Fruit fly (Drosophila melanogaster) whole organism, embryonic: ENCODE results near the gene AMPdeam.

Source experiments
- Antp ChIP-seq: fragments of 200-800 bp; sonication (Bioruptor generic); optimal IDR thresholded peaks from 3 replicates; lab custom pipeline; 2016; ENCODE audit warnings: missing biosample characterization, missing genetic modification characterization
- Bdp1 ChIP-seq: fragments of 200-800 bp; sonication (Bioruptor generic); optimal IDR thresholded peaks from 3 replicates; lab custom pipeline; 2016; ENCODE audit warnings: missing biosample characterization, missing genetic modification characterization
- CG1024 ChIP-seq: fragments of 200-800 bp; sonication (Bioruptor generic); IDR thresholded peaks from 2 replicates; pipeline ENCODE4 v1.3.6; 2022; ENCODE audit warnings: missing biosample characterization, missing genetic modification characterization
- CG10366 ChIP-seq: fragments of 200-800 bp; sonication (Bioruptor generic); IDR thresholded peaks from 2 replicates; pipeline ENCODE4 v1.3.6; 2022; ENCODE audit warnings: missing biosample characterization, missing genetic modification characterization
- CG10979 ChIP-seq: fragments of 200-800 bp; sonication (Bioruptor generic); optimal IDR thresholded peaks from 2 replicates; lab custom pipeline; 2018; ENCODE audit warnings: missing biosample characterization, mild to moderate bottlenecking, missing genetic modification characterization, moderate library complexity
- CG11695 ChIP-seq: fragments of 200-800 bp; sonication (Bioruptor generic); IDR thresholded peaks from 3 replicates; pipeline ENCODE4 v1.3.6; 2022; ENCODE audit warnings: missing biosample characterization, missing genetic modification characterization
- CG12659 ChIP-seq: fragments of 200-800 bp; sonication (Bioruptor generic); optimal IDR thresholded peaks from 3 replicates; lab custom pipeline; 2017; ENCODE audit warnings: mild to moderate bottlenecking, missing biosample characterization, missing genetic modification reagents, missing genetic modification characterization
- CG16863 ChIP-seq: fragments of 200-800 bp; sonication (Bioruptor generic); optimal IDR thresholded peaks from 3 replicates; lab custom pipeline; 2016; ENCODE audit warnings: missing biosample characterization, missing genetic modification characterization
- CG17359 ChIP-seq: fragments of 200-800 bp; sonication (Bioruptor generic); optimal IDR thresholded peaks from 3 replicates; lab custom pipeline; 2018; ENCODE audit warnings: missing biosample characterization, mild to moderate bottlenecking, missing genetic modification characterization, moderate library complexity
- CG17829 ChIP-seq: fragments of 200-800 bp; optimal IDR thresholded peaks from 2 replicates; lab custom pipeline; 2019; ENCODE audit warnings: missing biosample characterization, mild to moderate bottlenecking, missing genetic modification characterization, moderate library complexity
- CG18262 ChIP-seq: fragments of 200-800 bp; optimal IDR thresholded peaks from 3 replicates; lab custom pipeline; 2019; ENCODE audit warnings: missing biosample characterization, mild to moderate bottlenecking, missing genetic modification characterization, moderate library complexity
- CG18599 ChIP-seq: fragments of 200-800 bp; sonication (Bioruptor generic); optimal IDR thresholded peaks from 3 replicates; lab custom pipeline; 2017; ENCODE audit warnings: missing biosample characterization, missing genetic modification characterization, mild to moderate bottlenecking, moderate library complexity, missing genetic modification reagents
- CG4617 ChIP-seq: fragments of 200-800 bp; sonication (Bioruptor generic); optimal IDR thresholded peaks from 3 replicates; lab custom pipeline; 2016; ENCODE audit warnings: missing biosample characterization, missing genetic modification characterization, borderline replicate concordance
- CG4707 ChIP-seq: fragments of 200-800 bp; sonication (Bioruptor generic); optimal IDR thresholded peaks from 2 replicates; lab custom pipeline; 2018; ENCODE audit warnings: missing biosample characterization, mild to moderate bottlenecking, missing genetic modification characterization, moderate library complexity
- CG6689 ChIP-seq: fragments of 200-800 bp; sonication (Bioruptor generic); IDR thresholded peaks from 2 replicates; pipeline ENCODE4 v1.3.6; 2022; ENCODE audit warnings: missing biosample characterization, missing genetic modification characterization
- CG7839 ChIP-seq: fragments of 200-800 bp; sonication (Bioruptor generic); optimal IDR thresholded peaks from 3 replicates; lab custom pipeline; 2018; ENCODE audit warnings: missing biosample characterization, mild to moderate bottlenecking, missing genetic modification characterization, moderate library complexity
- CG7928 ChIP-seq: fragments of 200-800 bp; sonication (Bioruptor generic); optimal IDR thresholded peaks from 2 replicates; lab custom pipeline; 2017; ENCODE audit warnings: missing biosample characterization, mild to moderate bottlenecking, missing genetic modification characterization
- CG8089 ChIP-seq: fragments of 200-800 bp; sonication (Bioruptor generic); optimal IDR thresholded peaks from 3 replicates; lab custom pipeline; 2016; ENCODE audit warnings: missing biosample characterization, missing genetic modification characterization
- Camta ChIP-seq: fragments of 200-800 bp; sonication (Bioruptor generic); optimal IDR thresholded peaks from 2 replicates; lab custom pipeline; 2016; ENCODE audit warnings: missing biosample characterization, missing genetic modification characterization
- Drgx ChIP-seq: fragments of 200-800 bp; sonication (Bioruptor generic); IDR thresholded peaks from 2 replicates; pipeline ENCODE4 v1.3.6; 2022; ENCODE audit warnings: missing biosample characterization, missing genetic modification characterization
- Fer3 ChIP-seq: fragments of 200-800 bp; sonication (Bioruptor generic); optimal IDR thresholded peaks from 2 replicates; lab custom pipeline; 2018; ENCODE audit warnings: missing biosample characterization, mild to moderate bottlenecking, missing genetic modification characterization, moderate library complexity
- HLH54F ChIP-seq: fragments of 200-800 bp; sonication (Bioruptor generic); optimal IDR thresholded peaks from 3 replicates; lab custom pipeline; 2016; ENCODE audit warnings: missing biosample characterization, missing genetic modification characterization
- HmgZ ChIP-seq: fragments of 200-800 bp; sonication (Bioruptor generic); optimal IDR thresholded peaks from 2 replicates; lab custom pipeline; 2018; ENCODE audit warnings: missing biosample characterization, mild to moderate bottlenecking, missing genetic modification characterization
- Hr51 ChIP-seq, 2 experiments: fragments of 200-800 bp; sonication (Bioruptor generic); optimal IDR thresholded peaks; 2 replicates in 1 of 2; 3 replicates in 1 of 2; lab custom pipeline; 2016 to 2018; ENCODE audit warnings: missing biosample characterization in 2 of 2, missing genetic modification characterization in 2 of 2, mild to moderate bottlenecking in 1 of 2, moderate library complexity in 1 of 2
- NC2β ChIP-seq: fragments of 200-800 bp; sonication (Bioruptor generic); optimal IDR thresholded peaks from 2 replicates; lab custom pipeline; 2016; ENCODE audit warnings: missing biosample characterization, missing genetic modification characterization
- Optix ChIP-seq: fragments of 200-800 bp; sonication (Bioruptor generic); IDR thresholded peaks from 3 replicates; pipeline ENCODE4 v1.3.6; 2022; ENCODE audit warnings: missing biosample characterization, missing genetic modification characterization
- Sry-δ ChIP-seq: fragments of 200-800 bp; sonication (Bioruptor generic); optimal IDR thresholded peaks from 2 replicates; lab custom pipeline; 2016; ENCODE audit warnings: missing biosample characterization, missing genetic modification characterization
- Trl ChIP-seq, 3 experiments: fragments of >200 bp in 2 of 3; fragments of 200-800 bp in 1 of 3; sonication (Bioruptor generic) in 1 of 3; optimal IDR thresholded peaks; 2 replicates in 1 of 3; 3 replicates in 2 of 3; lab custom pipeline; 2016 to 2017; ENCODE audit warnings: missing biosample characterization in 1 of 3, missing genetic modification characterization in 1 of 3
- YL-1 ChIP-seq: fragments of 200-800 bp; sonication (Bioruptor generic); optimal IDR thresholded peaks from 3 replicates; lab custom pipeline; 2017; ENCODE audit warnings: missing biosample characterization, mild to moderate bottlenecking, missing genetic modification characterization
- ac ChIP-seq: fragments of 200-800 bp; sonication (Bioruptor generic); optimal IDR thresholded peaks from 3 replicates; lab custom pipeline; 2017; ENCODE audit warnings: missing biosample characterization, mild to moderate bottlenecking, missing genetic modification characterization
- bab2 ChIP-seq: fragments of 200-800 bp; sonication (Bioruptor generic); optimal IDR thresholded peaks from 2 replicates; lab custom pipeline; 2016; ENCODE audit warnings: missing biosample characterization, missing genetic modification characterization
- br ChIP-seq: fragments of >200 bp; optimal IDR thresholded peaks from 2 replicates; lab custom pipeline; 2017
- dm ChIP-seq: fragments of 200-800 bp; sonication (Bioruptor generic); optimal IDR thresholded peaks from 3 replicates; lab custom pipeline; 2016; ENCODE audit warnings: missing biosample characterization, missing genetic modification characterization
- dmrt11E ChIP-seq: fragments of 200-800 bp; sonication (Bioruptor generic); optimal IDR thresholded peaks from 3 replicates; lab custom pipeline; 2018; ENCODE audit warnings: missing biosample characterization, mild to moderate bottlenecking, missing genetic modification characterization, moderate library complexity
- dysf ChIP-seq: fragments of 200-800 bp; sonication (Bioruptor generic); IDR thresholded peaks from 3 replicates; pipeline ENCODE4 v1.3.6; 2022; ENCODE audit warnings: missing biosample characterization, missing genetic modification characterization
- exex ChIP-seq: fragments of 200-800 bp; sonication (Bioruptor generic); optimal IDR thresholded peaks from 4 replicates; lab custom pipeline; 2018; ENCODE audit warnings: missing biosample characterization, mild to moderate bottlenecking, missing genetic modification characterization, moderate library complexity
- hkb ChIP-seq, 2 experiments: fragments of 200-800 bp in 1 of 2; fragments of >200 bp in 1 of 2; sonication (Bioruptor generic) in 1 of 2; IDR thresholded peaks in 1 of 2; optimal IDR thresholded peaks in 1 of 2; 2 replicates each; pipeline versions ENCODE4 v1.3.6 to Lab custom; 2017 to 2022; ENCODE audit warnings: missing biosample characterization in 1 of 2, missing genetic modification characterization in 1 of 2
- luna ChIP-seq: fragments of 200-800 bp; sonication (Bioruptor generic); optimal IDR thresholded peaks from 2 replicates; lab custom pipeline; 2016; ENCODE audit warnings: missing biosample characterization, missing genetic modification characterization
- mam ChIP-seq: fragments of 200-800 bp; sonication (Bioruptor generic); optimal IDR thresholded peaks from 3 replicates; lab custom pipeline; 2016; ENCODE audit warnings: missing biosample characterization, missing genetic modification characterization
- mirr ChIP-seq: fragments of 200-800 bp; sonication (Bioruptor generic); optimal IDR thresholded peaks from 3 replicates; lab custom pipeline; 2018; ENCODE audit warnings: missing biosample characterization, mild to moderate bottlenecking, missing genetic modification characterization
- org-1 ChIP-seq: fragments of 200-800 bp; sonication (Bioruptor generic); optimal IDR thresholded peaks from 2 replicates; lab custom pipeline; 2017; ENCODE audit warnings: missing biosample characterization, missing genetic modification characterization
- pb ChIP-seq: fragments of 200-800 bp; sonication (Bioruptor generic); optimal IDR thresholded peaks from 3 replicates; lab custom pipeline; 2016; ENCODE audit warnings: missing biosample characterization, missing genetic modification characterization
- pros ChIP-seq: fragments of 200-800 bp; sonication (Bioruptor generic); optimal IDR thresholded peaks from 3 replicates; lab custom pipeline; 2019; ENCODE audit warnings: missing biosample characterization, mild to moderate bottlenecking, missing genetic modification characterization, moderate library complexity
- ro ChIP-seq: fragments of 200-800 bp; sonication (Bioruptor generic); IDR thresholded peaks from 2 replicates; pipeline ENCODE4 v1.3.6; 2022; ENCODE audit warnings: missing biosample characterization, missing genetic modification characterization
- seq ChIP-seq: fragments of 200-800 bp; sonication (Bioruptor generic); IDR thresholded peaks from 2 replicates; pipeline ENCODE4 v1.3.6; 2022; ENCODE audit warnings: missing biosample characterization, missing genetic modification characterization
- slbo ChIP-seq: fragments of 200-800 bp; sonication (Bioruptor generic); IDR thresholded peaks from 2 replicates; pipeline ENCODE4 v1.3.6; 2022; ENCODE audit warnings: missing biosample characterization, missing genetic modification characterization
- vvl ChIP-seq: fragments of 200-800 bp; sonication (Bioruptor generic); IDR thresholded peaks from 2 replicates; pipeline ENCODE4 v1.3.6; 2022; ENCODE audit warnings: missing biosample characterization, missing genetic modification characterization

AMPdeam gene

DNA sequence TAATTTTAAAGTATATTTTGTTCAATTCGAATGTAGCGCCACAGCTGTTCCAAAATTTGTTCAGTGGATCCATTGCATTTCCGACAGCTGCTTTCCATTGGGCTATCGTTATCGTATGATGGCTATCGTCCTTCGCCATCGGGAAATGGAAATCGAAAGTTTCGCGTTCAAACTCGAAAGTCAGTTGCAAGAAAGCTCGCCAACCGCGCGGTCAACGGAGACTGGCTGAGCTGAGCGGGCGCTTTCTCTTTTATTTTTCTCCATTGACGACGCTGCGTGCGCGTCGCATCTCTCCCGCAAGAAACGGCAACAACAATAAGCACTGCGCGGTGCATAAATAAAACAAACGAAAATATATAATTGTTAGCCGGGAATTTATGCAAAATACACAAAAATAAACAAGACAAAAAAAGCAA is 62.1 kb downstream of the AMPdeam start, which contains the start of gene inaE (continued):
- no peak for TF ChIP-seq Fer3
- no peak for TF ChIP-seq org-1
- TF ChIP-seq HmgZ (tag; lab: Kevin White, UChicago), result peak; percentile 26
- TF ChIP-seq CG17829, result no peak
- TF ChIP-seq mam (GFP tag; lab: Kevin White, UChicago), result no peak
- TF ChIP-seq br (lab: Kevin White, UChicago), result no peak
- TF ChIP-seq CG12659 (GFP tag; lab: Kevin White, UChicago), result peak; percentile 46
- TF ChIP-seq YL-1 (GFP tag; lab: Kevin White, UChicago), result peak; percentile 4
- TF ChIP-seq NC2β (GFP tag; lab: Kevin White, UChicago), result no peak
- TF ChIP-seq Camta (GFP tag; lab: Kevin White, UChicago), result no peak
- TF ChIP-seq CG7928 (GFP tag; lab: Kevin White, UChicago), result no peak
- TF ChIP-seq Optix (GFP tag; lab: Robert Waterston, UW), result no peak
- TF ChIP-seq CG4707 (GFP tag; lab: Kevin White, UChicago), result no peak
- TF ChIP-seq CG8089 (GFP tag; lab: Kevin White, UChicago), result no peak
- no peak for TF ChIP-seq ro (GFP tag; lab: Robert Waterston, UW)
- no peak for TF ChIP-seq pros (GFP tag; lab: Kevin White, UChicago)
- TF ChIP-seq pb (GFP tag; lab: Kevin White, UChicago), result no peak

DNA sequence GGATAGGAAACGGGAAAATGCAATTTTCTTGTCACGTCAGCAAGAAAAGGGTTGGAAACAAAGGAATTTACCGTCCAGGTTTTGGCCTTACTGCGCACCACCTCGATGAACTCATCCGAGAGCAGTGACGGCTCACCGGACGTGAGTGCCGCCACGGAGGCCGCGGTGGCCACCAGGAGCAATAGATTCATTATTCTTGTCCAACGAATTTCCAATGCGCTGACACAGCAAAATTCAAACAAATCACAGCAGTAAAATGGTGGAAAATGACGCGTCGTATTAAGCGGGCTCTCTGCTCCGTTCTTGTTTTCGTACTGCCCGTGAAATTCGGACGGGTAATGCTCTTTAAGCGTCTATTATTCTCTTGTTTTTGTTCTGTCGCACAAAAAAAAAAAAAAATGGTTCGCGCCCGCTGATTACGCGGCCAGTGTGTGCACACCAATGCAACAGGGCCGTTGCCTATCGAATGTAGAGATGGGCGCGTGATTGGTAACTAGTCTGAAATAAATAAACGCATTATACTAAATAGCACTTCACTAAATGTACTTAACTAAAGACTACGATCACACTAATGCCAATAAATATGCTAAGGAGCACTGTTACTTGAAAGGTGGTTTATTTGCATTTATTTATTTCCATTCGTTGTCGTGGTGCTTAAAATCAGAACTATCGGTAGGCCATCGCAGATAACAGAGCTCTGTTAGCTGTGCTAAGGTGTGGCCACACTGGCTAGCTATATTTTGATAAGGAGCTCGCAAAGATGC is 63.7 kb downstream of the AMPdeam start, which contains the start of the genes CtsB and amrt:
Gene CtsB (minus strand): TSS at position 432 of the 764 bp plus-strand sequence.
Gene amrt (plus strand): TSS at position 721 of the 764 bp plus-strand sequence.
- peak; percentile 44 for TF ChIP-seq dm (GFP tag; lab: Kevin White, UChicago)
- TF ChIP-seq slbo (GFP tag; lab: Robert Waterston, UW), result peak; percentile 68
- TF ChIP-seq mirr (GFP tag; lab: Kevin White, UChicago), result no peak
- TF ChIP-seq vvl (GFP tag; lab: Robert Waterston, UW), result 0 out of 2 replicates have a peak, but pooled peaks have one; percentile 5
- TF ChIP-seq mam (GFP tag; lab: Kevin White, UChicago), result peak; percentile 70
- peak in 1 of 2 experiments; percentile 25 for TF ChIP-seq Trl (optimal IDR thresholded peaks at IDR 0.05; lab: Kevin White, UChicago)
- peak; percentile 65 for TF ChIP-seq Trl (GFP tag; optimal IDR thresholded peaks at IDR 0.05; lab: Kevin White, UChicago)
- no peak for TF ChIP-seq CG18599 (GFP tag; lab: Kevin White, UChicago)
- TF ChIP-seq luna (GFP tag; lab: Kevin White, UChicago), result peak; percentile 7
- TF ChIP-seq seq, result no peak
- TF ChIP-seq Bdp1 (GFP tag; lab: Kevin White, UChicago), result peak; percentile 0
- TF ChIP-seq CG16863 (GFP tag; lab: Kevin White, UChicago), result peak; percentile 17
- peak in 1 of 2 experiments; percentile 26 for TF ChIP-seq Hr51 (GFP tag; optimal IDR thresholded peaks at IDR 0.05; lab: Kevin White, UChicago)
- peak; percentile 28 for TF ChIP-seq dmrt11E (tag; lab: Kevin White, UChicago)
- peak; percentile 51 for TF ChIP-seq Camta (GFP tag; lab: Kevin White, UChicago)
- TF ChIP-seq CG7839, result peak; percentile 42
- TF ChIP-seq ac (GFP tag; lab: Kevin White, UChicago), result no peak
- 0 out of 2 replicates have a peak, but pooled peaks have one; percentile 7 for TF ChIP-seq CG6689
- no peak for TF ChIP-seq CG1024 (GFP tag; lab: Robert Waterston, UW)
- TF ChIP-seq CG10979, result peak; percentile 38
- TF ChIP-seq bab2 (GFP tag; lab: Kevin White, UChicago), result peak; percentile 52
- TF ChIP-seq Drgx (GFP tag; lab: Robert Waterston, UW), result peak; percentile 62
- peak; percentile 85 for TF ChIP-seq CG17359 (tag; lab: Kevin White, UChicago)
- TF ChIP-seq exex, result peak; percentile 22
- peak; percentile 34 for TF ChIP-seq CG10366 (GFP tag; lab: Robert Waterston, UW)
- peak; percentile 55 for TF ChIP-seq CG4617 (GFP tag; lab: Kevin White, UChicago)
- TF ChIP-seq Antp (GFP tag; lab: Kevin White, UChicago), result peak; percentile 45
- TF ChIP-seq CG11695, result no peak
- TF ChIP-seq hkb (optimal IDR thresholded peaks at IDR 0.05; lab: Kevin White, UChicago), result peak; percentile 86
- TF ChIP-seq hkb (GFP tag; IDR thresholded peaks at IDR 0.05; lab: Robert Waterston, UW), result no peak
- peak; percentile 29 for TF ChIP-seq CG18262 (tag; lab: Kevin White, UChicago)
- peak; percentile 62; the same call in 2 of the 3 replicates for TF ChIP-seq dysf
- TF ChIP-seq ro (GFP tag; lab: Robert Waterston, UW), result no peak
- peak; percentile 93 for TF ChIP-seq Sry-δ (GFP tag; lab: Kevin White, UChicago)
- TF ChIP-seq HLH54F (GFP tag; lab: Kevin White, UChicago), result peak; percentile 67
